Worm (Caenorhabditis elegans): ENCODE results near the gene cku-80.

Gene cku-80

ce11 chrIII:4428797-4429196 is 9.1 kb downstream of the cku-80 start (continued):
- TF ChIP-seq B0019.2 (GFP tag; conservative IDR thresholded peaks at IDR 0.05), result no peak
- peak; percentile 88 for TF ChIP-seq tbp1 (GFP tag; optimal IDR thresholded peaks at IDR 0.05)
- TF ChIP-seq snpc-4 (GFP tag; optimal IDR thresholded peaks at IDR 0.05), result no peak
- peak; percentile 7 to 87 (median 58) for TF ChIP-seq snpc-4 (tag; optimal IDR thresholded peaks at IDR 0.05)
- peak; percentile 20; the same call in 1 of the 2 replicates for TF ChIP-seq B0336.3 (GFP tag; IDR thresholded peaks at IDR 0.05)
- TF ChIP-seq attf-5 (GFP tag; optimal IDR thresholded peaks at IDR 0.05), result peak; percentile 23
- TF ChIP-seq rpc-1 (optimal IDR thresholded peaks at IDR 0.05), result peak; percentile 58
- TF ChIP-seq rpc-1 (tag; optimal IDR thresholded peaks at IDR 0.05), result peak; percentile 77
- no peak for TF ChIP-seq lin-40 (tag; optimal IDR thresholded peaks at IDR 0.05)
- TF ChIP-seq him-1 (tag; optimal IDR thresholded peaks at IDR 0.05), result peak; percentile 54
- peak; percentile 42; the same call in 1 of the 2 replicates for TF ChIP-seq pbrm-1 (GFP tag; IDR thresholded peaks at IDR 0.05)
- TF ChIP-seq zfh-2 (GFP tag; conservative IDR thresholded peaks at IDR 0.05), result peak; percentile 34; the same call in 1 of the 2 replicates
- TF ChIP-seq ekl-4 (GFP tag; IDR thresholded peaks at IDR 0.05), result peak; percentile 47; the same call in 1 of the 2 replicates
- peak; percentile 57 for TF ChIP-seq snpc-1.1 (tag; optimal IDR thresholded peaks at IDR 0.05; ENCODE audit: insufficient read depth)
- peak; percentile 6 for TF ChIP-seq chd-7 (tag; optimal IDR thresholded peaks at IDR 0.05)
- TF ChIP-seq F52B5.7 (tag; optimal IDR thresholded peaks at IDR 0.05), result peak; percentile 29
- TF ChIP-seq F49E8.2 (tag; optimal IDR thresholded peaks at IDR 0.05; ENCODE audit: insufficient read depth), result no peak
- TF ChIP-seq lin-54 (GFP tag; optimal IDR thresholded peaks at IDR 0.05), result peak; percentile 25
- peak; percentile 26 for TF ChIP-seq lsl-1 (GFP tag; optimal IDR thresholded peaks at IDR 0.05)
- peak; percentile 77 for TF ChIP-seq dox-1 (GFP tag; IDR thresholded peaks at IDR 0.05)
- TF ChIP-seq bed-1 (GFP tag; IDR thresholded peaks at IDR 0.05), result 0 out of 2 replicates have a peak, but pooled peaks have one; percentile 59
- TF ChIP-seq F33H1.4 (GFP tag; IDR thresholded peaks at IDR 0.05), result peak; percentile 7; the same call in 1 of the 2 replicates
- no peak for TF ChIP-seq nfya-1 (tag; optimal IDR thresholded peaks at IDR 0.05; ENCODE audit: borderline replicate concordance, insufficient read depth)
- TF ChIP-seq cebp-1 (GFP tag; IDR thresholded peaks at IDR 0.05), result no peak
- TF ChIP-seq cebp-1 (tag; optimal IDR thresholded peaks at IDR 0.05), result peak; percentile 46
- TF ChIP-seq rec-8 (tag; optimal IDR thresholded peaks at IDR 0.05), result peak in 1 of 2 experiments; percentile 30
- 0 out of 2 replicates have a peak, but pooled peaks have one; percentile 17 for TF ChIP-seq rcor-1 (GFP tag; IDR thresholded peaks at IDR 0.05)
- no peak for TF ChIP-seq ama-1 (optimal IDR thresholded peaks at IDR 0.05)
- peak in 1 of 2 experiments; percentile 64 for TF ChIP-seq ama-1 (GFP tag; optimal IDR thresholded peaks at IDR 0.05)

- TF ChIP-seq ceh-58 (GFP tag; IDR thresholded peaks at IDR 0.05), result no peak
- TF ChIP-seq egl-44 (GFP tag; IDR thresholded peaks at IDR 0.05), result no peak
- TF ChIP-seq snpc-1.3 (tag; optimal IDR thresholded peaks at IDR 0.05; ENCODE audit: insufficient read depth), result no peak
- TF ChIP-seq F55B11.4 (tag; optimal IDR thresholded peaks at IDR 0.05; ENCODE audit: borderline replicate concordance, insufficient read depth), result no peak
- TF ChIP-seq attf-3 (GFP tag; conservative IDR thresholded peaks at IDR 0.05), result no peak
- TF ChIP-seq F57A8.1 (GFP tag; optimal IDR thresholded peaks at IDR 0.05), result no peak
- TF ChIP-seq madf-8 (GFP tag; conservative IDR thresholded peaks at IDR 0.05), result no peak
- no peak for TF ChIP-seq akir-1 (GFP tag; optimal IDR thresholded peaks at IDR 0.05)
- TF ChIP-seq nfya-2 (GFP tag; IDR thresholded peaks at IDR 0.05), result no peak
- TF ChIP-seq cebp-2 (GFP tag; IDR thresholded peaks at IDR 0.05), result no peak
- TF ChIP-seq rec-8 (tag; optimal IDR thresholded peaks at IDR 0.05), result no peak
- no peak for TF ChIP-seq egrh-3 (GFP tag; IDR thresholded peaks at IDR 0.05)
- no peak for TF ChIP-seq tbp1 (GFP tag; optimal IDR thresholded peaks at IDR 0.05)
- no peak for TF ChIP-seq mes-4 (tag; optimal IDR thresholded peaks at IDR 0.05)
- TF ChIP-seq ztf-26 (tag; optimal IDR thresholded peaks at IDR 0.05), result no peak
- TF ChIP-seq mcd-1 (GFP tag; IDR thresholded peaks at IDR 0.05), result no peak
- no peak for TF ChIP-seq zfh-2 (GFP tag; conservative IDR thresholded peaks at IDR 0.05)
- TF ChIP-seq bed-1 (GFP tag; IDR thresholded peaks at IDR 0.05), result no peak
- TF ChIP-seq ztf-6 (GFP tag; IDR thresholded peaks at IDR 0.05), result no peak
- no peak for TF ChIP-seq nhr-120 (GFP tag; IDR thresholded peaks at IDR 0.05)
These were observed 9.8 kb downstream of the cku-80 start, which contains the start of gene C28A5.6 for ce11 chrIII:4429402-4429801. C28A5.6 (minus strand) TSS chrIII:4429502.

Data from whole organism, young adult.